Worm (Caenorhabditis elegans) whole organism, L1 larva: ENCODE results near the gene F09E5.16.

Experiments used
- sox-4 ChIP-seq: sonication (generic microtip); optimal IDR thresholded peaks from 2 replicates; lab custom pipeline; 2016; ENCODE audit warnings: missing genetic modification characterization, missing compliant biosample characterization
- zag-1 ChIP-seq: fragments of 150-350 bp; optimal IDR thresholded peaks from 2 replicates; lab custom pipeline; 2014; ENCODE audit warnings: missing biosample characterization, missing genetic modification characterization

DNA sequence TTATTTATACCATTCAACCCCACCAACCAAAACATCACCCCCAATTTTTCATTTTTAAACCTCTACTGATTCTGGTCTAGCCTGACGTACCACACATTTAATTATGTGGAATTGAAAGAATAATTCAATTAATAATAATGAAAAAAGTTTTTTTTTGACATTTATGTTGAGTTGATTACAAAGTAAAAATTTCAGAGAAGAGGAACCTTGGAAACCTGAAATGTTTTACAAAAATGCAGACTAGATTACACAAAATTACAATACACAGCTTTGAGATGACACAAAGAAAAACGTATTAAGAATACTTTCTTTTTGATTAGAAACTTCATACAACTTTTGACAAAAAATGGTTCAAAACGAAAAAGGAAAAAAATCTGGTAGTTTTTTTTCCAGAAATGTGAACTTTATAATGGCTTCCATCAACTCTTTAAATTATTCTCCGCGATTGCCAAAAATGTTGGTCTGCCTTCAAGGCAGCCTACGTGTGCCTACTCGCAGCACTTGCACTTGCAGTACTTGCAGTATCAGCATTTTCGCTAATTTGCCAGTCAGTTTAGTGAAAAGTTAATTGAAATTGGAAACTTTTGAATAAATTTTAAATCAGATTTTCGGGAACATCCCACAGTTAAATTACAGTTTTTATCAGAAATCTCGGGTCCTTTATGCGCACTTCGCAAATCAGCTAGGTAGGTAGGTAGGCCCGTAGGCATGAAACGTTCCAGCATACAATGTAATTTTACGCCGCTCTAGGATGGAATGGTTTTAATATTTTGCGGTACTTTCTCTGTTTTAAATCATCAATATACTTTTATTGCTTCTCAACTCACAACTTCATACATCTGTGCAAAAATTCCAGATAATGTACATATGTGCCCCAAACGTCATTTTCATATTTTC lies 24.6 kb downstream of the F09E5.16 start:
- no peak for TF ChIP-seq sox-4 (tag; lab: Kevin White, UChicago)
- TF ChIP-seq zag-1 (tag; lab: Kevin White, UChicago): no peak
